Worm (Caenorhabditis elegans) whole organism, young adult: ENCODE results near the gene Y77E11A.8.

ENCODE experiments used
- bed-2 ChIP-seq: fragments of 200-800 bp; sonication (Bioruptor generic); IDR thresholded peaks from 2 replicates; pipeline ENCODE4 v1.3.6; 2022; ENCODE audit warnings: missing genetic modification reagents, missing genetic modification characterization, missing compliant biosample characterization
- ceh-40 ChIP-seq: fragments of 200-800 bp; sonication (Bioruptor generic); IDR thresholded peaks from 2 replicates; pipeline ENCODE4 v1.3.6; 2022; ENCODE audit warnings: missing genetic modification characterization, missing compliant biosample characterization
- ceh-91 ChIP-seq: fragments of 200-800 bp; sonication (Bioruptor generic); IDR thresholded peaks from 2 replicates; pipeline ENCODE4 v1.3.6; 2022; ENCODE audit warnings: missing genetic modification reagents, missing genetic modification characterization, missing compliant biosample characterization
- dpl-1 ChIP-seq: fragments of 150-350 bp; optimal IDR thresholded peaks from 2 replicates; lab custom pipeline; 2014; ENCODE audit warnings: missing biosample characterization, missing genetic modification reagents, missing genetic modification characterization
- efl-1 ChIP-seq: fragments of 150-350 bp; optimal IDR thresholded peaks from 2 replicates; lab custom pipeline; 2014; ENCODE audit warnings: missing biosample characterization, missing genetic modification reagents, missing genetic modification characterization
- ekl-4 ChIP-seq: fragments of 200-800 bp; sonication (Bioruptor generic); IDR thresholded peaks from 2 replicates; pipeline ENCODE4 v1.3.6; 2022; ENCODE audit warnings: missing genetic modification reagents, missing genetic modification characterization, missing compliant biosample characterization
- ets-4 ChIP-seq: fragments of 200-800 bp; sonication (Bioruptor generic); optimal IDR thresholded peaks from 2 replicates; lab custom pipeline; 2018; ENCODE audit warnings: mild to moderate bottlenecking, missing genetic modification characterization, missing compliant biosample characterization
- hsf-1 ChIP-seq: fragments of 200-800 bp; sonication (Bioruptor generic); IDR thresholded peaks from 2 replicates; pipeline ENCODE4 v1.3.6; 2022; ENCODE audit warnings: missing genetic modification reagents, missing genetic modification characterization, missing compliant biosample characterization
- tlf-1 ChIP-seq: fragments of 200-800 bp; sonication (Bioruptor generic); optimal IDR thresholded peaks from 2 replicates; lab custom pipeline; 2018; ENCODE audit warnings: mild to moderate bottlenecking, missing genetic modification characterization, missing compliant biosample characterization
- unc-130 ChIP-seq: sonication (generic microtip); optimal IDR thresholded peaks from 2 replicates; lab custom pipeline; 2016; ENCODE audit warnings: missing genetic modification reagents, missing genetic modification characterization, missing compliant biosample characterization
- xnd-1 ChIP-seq: sonication (generic microtip); optimal IDR thresholded peaks from 2 replicates; lab custom pipeline; 2016; ENCODE audit warnings: missing genotype, missing genetic modification reagents, missing genetic modification characterization, missing compliant biosample characterization

- no peak for TF ChIP-seq ceh-40 (GFP tag; lab: Robert Waterston, UW)
- TF ChIP-seq tlf-1 (GFP tag; lab: Kevin White, UChicago) = no peak
- no peak for TF ChIP-seq ets-4 (GFP tag; lab: Kevin White, UChicago)
- TF ChIP-seq ceh-91 (GFP tag; lab: Robert Waterston, UW) = no peak
- TF ChIP-seq bed-2 (GFP tag; lab: Robert Waterston, UW) = no peak
- no peak for TF ChIP-seq xnd-1
- TF ChIP-seq efl-1 = no peak
- TF ChIP-seq dpl-1 = no peak
- TF ChIP-seq unc-130 (GFP tag; lab: Kevin White, UChicago) = no peak
- TF ChIP-seq ekl-4 (GFP tag; lab: Robert Waterston, UW) = no peak
- no peak for TF ChIP-seq hsf-1 (GFP tag; lab: Robert Waterston, UW)
Observed at ce11 chrIV:1405780-1406179, 19.1 kb downstream of the Y77E11A.8 start.
